Fruit fly (Drosophila melanogaster) S2 (cell line): ENCODE data around the gene CG7173.

Source experiments
- CG8478 ChIP-seq: fragments of >200 bp; optimal IDR thresholded peaks from 2 replicates; lab custom pipeline; 2018
- CTCF ChIP-seq, 2 experiments: fragments of >200 bp; optimal IDR thresholded peaks; 2 replicates each; lab custom pipeline; 2018

DNA sequence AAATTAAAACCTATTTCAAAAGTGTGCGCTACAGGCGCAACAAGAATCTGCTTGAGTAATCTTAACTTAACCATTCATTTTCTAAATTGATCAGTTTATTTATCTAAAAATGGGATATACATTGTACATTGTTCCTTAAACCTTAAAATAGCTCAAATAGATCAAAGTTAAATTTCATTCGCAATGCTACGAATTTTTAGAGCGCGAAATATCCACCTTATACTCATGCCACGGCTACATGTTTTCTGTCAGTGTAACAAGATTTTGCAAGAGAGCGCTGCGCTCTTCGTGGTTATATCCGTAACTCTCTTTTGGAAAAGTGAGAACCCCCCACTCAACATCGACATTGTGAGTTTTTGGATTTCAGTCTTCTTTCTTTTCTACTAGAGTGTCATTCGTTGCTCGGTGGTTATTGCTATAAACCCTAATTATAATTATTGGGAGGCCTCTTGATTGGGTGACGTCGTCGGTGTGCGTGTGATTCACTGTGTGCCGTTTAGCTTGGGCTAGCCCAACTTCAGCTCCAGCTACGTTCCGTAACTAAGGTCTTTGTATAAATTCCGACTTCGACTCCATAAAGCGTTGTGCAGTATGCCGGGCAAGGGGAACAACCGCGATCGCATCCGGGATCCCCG is 48.4 kb downstream of the CG7173 start:
- no peak for TF ChIP-seq CG8478 (lab: Kevin White, UChicago)
- TF ChIP-seq CTCF (optimal IDR thresholded peaks at IDR 0.05; lab: Kevin White, UChicago) = no peak
